Fruit fly (Drosophila melanogaster): ENCODE measurements around the gene phu.

phu gene

DNA sequence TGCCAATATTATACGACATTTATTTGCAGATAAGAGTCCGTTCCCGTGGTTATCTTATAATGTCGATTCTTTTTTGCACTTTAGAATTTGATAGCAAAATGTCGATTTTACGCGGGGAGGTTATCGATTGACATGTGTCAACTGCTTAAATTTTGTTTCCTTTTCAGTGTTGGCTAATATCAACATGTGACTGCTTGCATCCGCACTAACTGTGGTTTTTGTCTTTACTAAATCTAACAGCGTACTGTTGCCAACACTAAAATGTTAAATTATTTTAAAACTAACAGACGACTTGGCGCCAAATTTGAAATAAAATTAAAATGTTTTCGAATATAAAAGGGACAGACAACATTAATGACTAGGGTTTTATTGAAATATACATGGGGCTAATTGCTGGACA is 2.1 kb downstream of the phu start (continued):
- TF ChIP-seq grn (GFP tag; optimal IDR thresholded peaks at IDR 0.05) (peak; percentile 84), NFAT (GFP tag; IDR thresholded peaks at IDR 0.05) (peak; percentile 75), Myb (GFP tag; optimal IDR thresholded peaks at IDR 0.05) (peak; percentile 86), Xrp1 (GFP tag; IDR thresholded peaks at IDR 0.05) (peak; percentile 57), jigr1 (GFP tag; IDR thresholded peaks at IDR 0.05) (no peak), CG2120 (GFP tag; optimal IDR thresholded peaks at IDR 0.05) (peak; percentile 94), gcm2 (GFP tag; optimal IDR thresholded peaks at IDR 0.05) (peak; percentile 49), CrebB (tag; optimal IDR thresholded peaks at IDR 0.05) (peak; percentile 44), Oli (tag; optimal IDR thresholded peaks at IDR 0.05) (peak; percentile 15), yki (optimal IDR thresholded peaks at IDR 0.05) (no peak), en (GFP tag; optimal IDR thresholded peaks at IDR 0.05) (peak; percentile 5), CG13894 (tag; optimal IDR thresholded peaks at IDR 0.05) (peak; percentile 87), Neu2 (GFP tag; optimal IDR thresholded peaks at IDR 0.05; ENCODE audit: borderline replicate concordance) (peak; percentile 39), Side (GFP tag; optimal IDR thresholded peaks at IDR 0.05) (peak; percentile 89), sima (GFP tag; optimal IDR thresholded peaks at IDR 0.05) (peak; percentile 64), cad (GFP tag; optimal IDR thresholded peaks at IDR 0.05) (no peak), CG11696 (GFP tag; IDR thresholded peaks at IDR 0.05) (no peak), CG3847 (GFP tag; IDR thresholded peaks at IDR 0.05) (peak; percentile 90), CG11456 (GFP tag; IDR thresholded peaks at IDR 0.05) (peak; percentile 89), HLH3B (GFP tag; IDR thresholded peaks at IDR 0.05) (peak; percentile 55; the same call in 1 of the 2 replicates), Lim3 (GFP tag; IDR thresholded peaks at IDR 0.05) (no peak), CG14014 (GFP tag; IDR thresholded peaks at IDR 0.05) (peak; percentile 61; the same call in 1 of the 2 replicates), klu (GFP tag; IDR thresholded peaks at IDR 0.05) (peak; percentile 37; the same call in 1 of the 2 replicates), vfl (GFP tag; optimal IDR thresholded peaks at IDR 0.05) (peak; percentile 83), CG15601 (tag; optimal IDR thresholded peaks at IDR 0.05) (peak; percentile 77), CG6791 (GFP tag; IDR thresholded peaks at IDR 0.05; ENCODE audit: partially characterized antibody) (peak; percentile 77), unpg (GFP tag; optimal IDR thresholded peaks at IDR 0.05) (peak; percentile 62), maf-S (GFP tag; optimal IDR thresholded peaks at IDR 0.05) (peak; percentile 81), CG10366 (GFP tag; IDR thresholded peaks at IDR 0.05) (peak; percentile 44; the same call in 1 of the 2 replicates), CG12071 (GFP tag; optimal IDR thresholded peaks at IDR 0.05) (no peak), abd-A (tag; optimal IDR thresholded peaks at IDR 0.05) (no peak), zfh1 (GFP tag; IDR thresholded peaks at IDR 0.05) (peak; percentile 54; the same call in 1 of the 3 replicates), CG2889 (GFP tag; IDR thresholded peaks at IDR 0.05) (no peak), ac (GFP tag; optimal IDR thresholded peaks at IDR 0.05) (no peak), Gsc (GFP tag; IDR thresholded peaks at IDR 0.05) (no peak), hkb (optimal IDR thresholded peaks at IDR 0.05) (no peak), hkb (GFP tag; IDR thresholded peaks at IDR 0.05) (no peak), CG7786 (GFP tag; optimal IDR thresholded peaks at IDR 0.05) (peak; percentile 82), Atf-2 (GFP tag; optimal IDR thresholded peaks at IDR 0.05) (peak; percentile 39), chinmo (GFP tag; IDR thresholded peaks at IDR 0.05; ENCODE audit: partially characterized antibody) (peak; percentile 54; the same call in 2 of the 4 replicates), NK7.1 (GFP tag; optimal IDR thresholded peaks at IDR 0.05) (peak; percentile 62), Trl (optimal IDR thresholded peaks at IDR 0.05) (no peak), Trl (GFP tag; optimal IDR thresholded peaks at IDR 0.05) (peak; percentile 92), br (optimal IDR thresholded peaks at IDR 0.05) (no peak), pum (GFP tag; optimal IDR thresholded peaks at IDR 0.05) (peak; percentile 70), amos (GFP tag; IDR thresholded peaks at IDR 0.05; ENCODE audit: partially characterized antibody) (peak; percentile 66; the same call in 1 of the 2 replicates), CG2116 (GFP tag; optimal IDR thresholded peaks at IDR 0.05) (peak; percentile 81), CG16863 (GFP tag; optimal IDR thresholded peaks at IDR 0.05) (peak; percentile 42), Rfx (GFP tag; IDR thresholded peaks at IDR 0.05) (peak; percentile 91), cg (GFP tag; optimal IDR thresholded peaks at IDR 0.05) (no peak), CG11504 (tag; optimal IDR thresholded peaks at IDR 0.05) (peak; percentile 62), Oaz (GFP tag; IDR thresholded peaks at IDR 0.05) (no peak), tgo (GFP tag; IDR thresholded peaks at IDR 0.05) (0 out of 3 replicates have a peak, but pooled peaks have one; percentile 23)
